Worm (Caenorhabditis elegans) whole organism, young adult: Measurements from ENCODE around the gene ptr-24.

Source experiments
- C17E4.6 ChIP-seq: fragments of 200-800 bp; sonication (Bioruptor generic); IDR thresholded peaks from 2 replicates; pipeline ENCODE4 v1.3.6; 2022; ENCODE audit warnings: missing genetic modification reagents, missing genetic modification characterization, missing compliant biosample characterization
- D2030.7 ChIP-seq: fragments of 200-800 bp; sonication (Bioruptor generic); IDR thresholded peaks from 2 replicates; pipeline ENCODE4 v1.3.6; 2022; ENCODE audit warnings: missing genetic modification reagents, missing genetic modification characterization, missing compliant biosample characterization
- F22D6.2 ChIP-seq: sonication (generic microtip); optimal IDR thresholded peaks from 2 replicates; lab custom pipeline; 2016; ENCODE audit warnings: mild to moderate bottlenecking, missing genetic modification characterization, missing compliant biosample characterization
- F23B12.7 ChIP-seq: sonication (generic microtip); optimal IDR thresholded peaks from 2 replicates; lab custom pipeline; 2017; ENCODE audit warnings: missing genetic modification characterization, mild to moderate bottlenecking, missing compliant biosample characterization, antibody characterized with exemption, moderate library complexity; ENCODE audit not compliant: insufficient read depth
- F33H1.4 ChIP-seq: fragments of 200-800 bp; sonication (Bioruptor generic); IDR thresholded peaks from 2 replicates; pipeline ENCODE4 v1.3.6; 2022; ENCODE audit warnings: missing genetic modification reagents, missing genetic modification characterization, missing compliant biosample characterization
- F52B5.7 ChIP-seq: sonication (generic microtip); optimal IDR thresholded peaks from 2 replicates; lab custom pipeline; 2016; ENCODE audit warnings: mild to moderate bottlenecking, missing genetic modification characterization, missing compliant biosample characterization
- F55B11.4 ChIP-seq: sonication (generic microtip); optimal IDR thresholded peaks from 2 replicates; lab custom pipeline; 2016; ENCODE audit warnings: missing compliant biosample characterization, missing genetic modification characterization, borderline replicate concordance; ENCODE audit not compliant: insufficient read depth
- K11D2.4 ChIP-seq: fragments of 200-800 bp; sonication (Bioruptor generic); IDR thresholded peaks from 2 replicates; pipeline ENCODE4 v1.3.6; 2022; ENCODE audit warnings: missing genetic modification reagents, missing genetic modification characterization, missing compliant biosample characterization
- K12H6.12 ChIP-seq: fragments of 200-800 bp; sonication (Bioruptor generic); optimal IDR thresholded peaks from 2 replicates; lab custom pipeline; 2018; ENCODE audit warnings: mild to moderate bottlenecking, missing genetic modification characterization, missing compliant biosample characterization
- T07F8.4 ChIP-seq: sonication (generic microtip); optimal IDR thresholded peaks from 2 replicates; lab custom pipeline; 2016; ENCODE audit warnings: mild to moderate bottlenecking, missing genetic modification characterization, moderate library complexity, missing compliant biosample characterization
- Y53F4B.3 ChIP-seq: fragments of 200-800 bp; sonication (Bioruptor generic); IDR thresholded peaks from 2 replicates; pipeline ENCODE4 v1.3.6; 2022; ENCODE audit warnings: missing genetic modification reagents, missing genetic modification characterization, missing compliant biosample characterization
- Y56A3A.18 ChIP-seq: fragments of 200-800 bp; sonication (Bioruptor generic); IDR thresholded peaks from 2 replicates; pipeline ENCODE4 v1.3.6; 2022; ENCODE audit warnings: missing genetic modification reagents, missing genetic modification characterization, missing compliant biosample characterization
- Y67H2A.10 ChIP-seq: fragments of 200-800 bp; sonication (Bioruptor generic); conservative IDR thresholded peaks from 2 replicates; pipeline ENCODE4 v1.3.6; 2022; ENCODE audit warnings: missing genetic modification reagents, missing genetic modification characterization, missing compliant biosample characterization
- Y79H2A.3 ChIP-seq: fragments of 200-800 bp; sonication (Bioruptor generic); conservative IDR thresholded peaks from 2 replicates; pipeline ENCODE4 v1.3.6; 2022; ENCODE audit warnings: missing genetic modification reagents, missing genetic modification characterization, missing compliant biosample characterization
- ama-1 ChIP-seq, 3 experiments: fragments of 150-350 bp in 1 of 3; sonication (generic microtip) in 2 of 3; optimal IDR thresholded peaks; 2 replicates each; lab custom pipeline; 2014 to 2018; ENCODE audit warnings: missing biosample characterization in 2 of 3, missing genetic modification characterization in 2 of 3, missing genetic modification reagents in 2 of 3
- attf-3 ChIP-seq: fragments of 200-800 bp; sonication (Bioruptor generic); conservative IDR thresholded peaks from 2 replicates; pipeline ENCODE4 v1.3.6; 2022; ENCODE audit warnings: missing genetic modification reagents, missing genetic modification characterization, missing compliant biosample characterization
- attf-5 ChIP-seq: fragments of 200-800 bp; sonication (Bioruptor generic); optimal IDR thresholded peaks from 2 replicates; lab custom pipeline; 2018; ENCODE audit warnings: mild to moderate bottlenecking, missing genetic modification characterization, missing compliant biosample characterization
- bed-1 ChIP-seq: fragments of 200-800 bp; sonication (Bioruptor generic); IDR thresholded peaks from 2 replicates; pipeline ENCODE4 v1.3.6; 2022; ENCODE audit warnings: missing genetic modification reagents, missing genetic modification characterization, missing compliant biosample characterization
- bed-2 ChIP-seq: fragments of 200-800 bp; sonication (Bioruptor generic); IDR thresholded peaks from 2 replicates; pipeline ENCODE4 v1.3.6; 2022; ENCODE audit warnings: missing genetic modification reagents, missing genetic modification characterization, missing compliant biosample characterization
- ccch-3 ChIP-seq: fragments of 200-800 bp; sonication (Bioruptor generic); optimal IDR thresholded peaks from 2 replicates; lab custom pipeline; 2018; ENCODE audit warnings: mild to moderate bottlenecking, missing genetic modification characterization, missing compliant biosample characterization
- ceh-27 ChIP-seq: fragments of 200-800 bp; sonication (Bioruptor generic); optimal IDR thresholded peaks from 2 replicates; lab custom pipeline; 2018; ENCODE audit warnings: mild to moderate bottlenecking, missing genetic modification characterization, moderate library complexity, missing compliant biosample characterization
- ceh-91 ChIP-seq: fragments of 200-800 bp; sonication (Bioruptor generic); IDR thresholded peaks from 2 replicates; pipeline ENCODE4 v1.3.6; 2022; ENCODE audit warnings: missing genetic modification reagents, missing genetic modification characterization, missing compliant biosample characterization
- dox-1 ChIP-seq: fragments of 200-800 bp; sonication (Bioruptor generic); IDR thresholded peaks from 2 replicates; pipeline ENCODE4 v1.3.6; 2022; ENCODE audit warnings: missing genetic modification reagents, missing genetic modification characterization, missing compliant biosample characterization
- dpl-1 ChIP-seq: fragments of 150-350 bp; optimal IDR thresholded peaks from 2 replicates; lab custom pipeline; 2014; ENCODE audit warnings: missing biosample characterization, missing genetic modification reagents, missing genetic modification characterization
- egrh-3 ChIP-seq: fragments of 200-800 bp; sonication (Bioruptor generic); IDR thresholded peaks from 2 replicates; pipeline ENCODE4 v1.3.6; 2022; ENCODE audit warnings: missing genetic modification reagents, missing genetic modification characterization, missing compliant biosample characterization
- fkh-3 ChIP-seq: sonication (generic microtip); optimal IDR thresholded peaks from 2 replicates; lab custom pipeline; 2016; ENCODE audit warnings: mild to moderate bottlenecking, missing genetic modification characterization, missing compliant biosample characterization
- hlh-12 ChIP-seq: sonication (generic microtip); optimal IDR thresholded peaks from 2 replicates; lab custom pipeline; 2016; ENCODE audit warnings: missing genetic modification characterization, missing compliant biosample characterization
- hmg-20 ChIP-seq: fragments of 200-800 bp; sonication (Bioruptor generic); IDR thresholded peaks from 2 replicates; pipeline ENCODE4 v1.3.6; 2022; ENCODE audit warnings: missing genetic modification reagents, missing genetic modification characterization, missing compliant biosample characterization
- hsf-1 ChIP-seq: fragments of 200-800 bp; sonication (Bioruptor generic); IDR thresholded peaks from 2 replicates; pipeline ENCODE4 v1.3.6; 2022; ENCODE audit warnings: missing genetic modification reagents, missing genetic modification characterization, missing compliant biosample characterization
- lin-26 ChIP-seq: fragments of 200-800 bp; sonication (Bioruptor generic); IDR thresholded peaks from 2 replicates; pipeline ENCODE4 v1.3.6; 2022; ENCODE audit warnings: missing genetic modification reagents, missing genetic modification characterization, missing compliant biosample characterization
- lir-1 ChIP-seq: fragments of 200-800 bp; sonication (Bioruptor generic); conservative IDR thresholded peaks from 2 replicates; pipeline ENCODE4 v1.3.6; 2022; ENCODE audit warnings: missing genetic modification reagents, missing genetic modification characterization, missing compliant biosample characterization
- madf-10 ChIP-seq: sonication (generic microtip); optimal IDR thresholded peaks from 2 replicates; lab custom pipeline; 2016; ENCODE audit warnings: mild to moderate bottlenecking, missing genetic modification characterization, missing compliant biosample characterization
- madf-3 ChIP-seq: fragments of 200-800 bp; sonication (Bioruptor generic); IDR thresholded peaks from 2 replicates; pipeline ENCODE4 v1.3.6; 2022; ENCODE audit warnings: missing genetic modification reagents, missing genetic modification characterization, missing compliant biosample characterization
- nfya-1 ChIP-seq: sonication (generic microtip); optimal IDR thresholded peaks from 2 replicates; lab custom pipeline; 2017; ENCODE audit warnings: antibody characterized with exemption, missing compliant biosample characterization, missing genetic modification characterization, borderline replicate concordance; ENCODE audit not compliant: insufficient read depth
- nfyb-1 ChIP-seq: fragments of 200-800 bp; sonication (Bioruptor generic); IDR thresholded peaks from 2 replicates; pipeline ENCODE4 v1.3.6; 2022; ENCODE audit warnings: missing genetic modification reagents, missing genetic modification characterization, missing compliant biosample characterization
- nhr-179 ChIP-seq: sonication (generic microtip); optimal IDR thresholded peaks from 2 replicates; lab custom pipeline; 2016; ENCODE audit warnings: mild to moderate bottlenecking, missing genetic modification characterization, missing compliant biosample characterization
- nhr-27 ChIP-seq: fragments of 200-800 bp; sonication (Bioruptor generic); optimal IDR thresholded peaks from 2 replicates; lab custom pipeline; 2018; ENCODE audit warnings: mild to moderate bottlenecking, missing genetic modification characterization, moderate library complexity, missing compliant biosample characterization
- repo-1 ChIP-seq: sonication (generic microtip); optimal IDR thresholded peaks from 2 replicates; lab custom pipeline; 2017; ENCODE audit warnings: mild to moderate bottlenecking, missing genetic modification characterization, missing compliant biosample characterization
- sdz-38 ChIP-seq: sonication (generic microtip); optimal IDR thresholded peaks from 2 replicates; lab custom pipeline; 2016; ENCODE audit warnings: missing genotype, missing genetic modification characterization, missing compliant biosample characterization
- sea-2 ChIP-seq: fragments of 200-800 bp; sonication (Bioruptor generic); IDR thresholded peaks from 2 replicates; pipeline ENCODE4 v1.3.6; 2022; ENCODE audit warnings: missing genetic modification characterization, missing compliant biosample characterization
- snpc-1.1 ChIP-seq: sonication (generic microtip); optimal IDR thresholded peaks from 2 replicates; lab custom pipeline; 2017; ENCODE audit warnings: missing genetic modification characterization, mild to moderate bottlenecking, missing compliant biosample characterization, antibody characterized with exemption, moderate library complexity, missing genotype, missing genetic modification reagents; ENCODE audit not compliant: insufficient read depth
- snpc-1.3 ChIP-seq: sonication (generic microtip); optimal IDR thresholded peaks from 2 replicates; lab custom pipeline; 2017; ENCODE audit warnings: missing genetic modification characterization, mild to moderate bottlenecking, missing compliant biosample characterization, antibody characterized with exemption, moderate library complexity, missing genotype, missing genetic modification reagents; ENCODE audit not compliant: insufficient read depth
- somi-1 ChIP-seq: fragments of 200-800 bp; sonication (Bioruptor generic); optimal IDR thresholded peaks from 2 replicates; lab custom pipeline; 2018; ENCODE audit warnings: mild to moderate bottlenecking, missing genetic modification characterization, missing compliant biosample characterization
- sptf-2 ChIP-seq: fragments of 200-800 bp; sonication (Bioruptor generic); optimal IDR thresholded peaks from 2 replicates; lab custom pipeline; 2018; ENCODE audit warnings: mild to moderate bottlenecking, missing genetic modification characterization, missing compliant biosample characterization
- unc-62 ChIP-seq: fragments of 150-350 bp; optimal IDR thresholded peaks from 2 replicates; lab custom pipeline; 2014; ENCODE audit warnings: missing biosample characterization, missing genetic modification reagents, missing genetic modification characterization
- ztf-18 ChIP-seq: sonication (generic microtip); optimal IDR thresholded peaks from 2 replicates; lab custom pipeline; 2016; ENCODE audit warnings: missing genotype, mild to moderate bottlenecking, missing genetic modification characterization, missing compliant biosample characterization
- ztf-6 ChIP-seq: fragments of 200-800 bp; sonication (Bioruptor generic); IDR thresholded peaks from 2 replicates; pipeline ENCODE4 v1.3.6; 2022; ENCODE audit warnings: missing genetic modification reagents, missing genetic modification characterization, missing compliant biosample characterization

The ptr-24 gene

ce11 chrX:13306869-13307446, 30.9 kb upstream of the ptr-24 start:
- TF ChIP-seq ama-1 (optimal IDR thresholded peaks at IDR 0.05; lab: Kevin White, UChicago) (no peak), ama-1 (GFP tag; optimal IDR thresholded peaks at IDR 0.05; lab: Kevin White, UChicago) (peak in 1 of 2 experiments; percentile 91), F52B5.7 (peak; percentile 94), F33H1.4 (GFP tag; lab: Robert Waterston, UW) (no peak), K12H6.12 (tag; lab: Kevin White, UChicago) (peak; percentile 85), snpc-1.3 (peak; percentile 91), unc-62 (GFP tag; lab: Kevin White, UChicago) (no peak), somi-1 (peak; percentile 83), ceh-27 (GFP tag; lab: Kevin White, UChicago) (peak; percentile 85), ccch-3 (GFP tag; lab: Kevin White, UChicago) (peak; percentile 52), nhr-179 (tag; lab: Kevin White, UChicago) (peak; percentile 55), attf-3 (GFP tag; lab: Robert Waterston, UW) (peak; percentile 61; the same call in 1 of the 2 replicates), ceh-91 (GFP tag; lab: Robert Waterston, UW) (no peak), bed-1 (GFP tag; lab: Robert Waterston, UW) (0 out of 2 replicates have a peak, but pooled peaks have one; percentile 66), Y79H2A.3 (GFP tag; lab: Robert Waterston, UW) (0 out of 2 replicates have a peak, but pooled peaks have one; percentile 34), hmg-20 (GFP tag; lab: Robert Waterston, UW) (peak; percentile 89), Y53F4B.3 (peak; percentile 65), nfya-1 (no peak), nfyb-1 (GFP tag; lab: Robert Waterston, UW) (peak; percentile 92), hsf-1 (no peak), lin-26 (GFP tag; lab: Robert Waterston, UW) (peak; percentile 97), F22D6.2 (tag; lab: Kevin White, UChicago) (peak; percentile 73), bed-2 (GFP tag; lab: Robert Waterston, UW) (peak; percentile 57; the same call in 1 of the 2 replicates), F55B11.4 (tag; lab: Kevin White, UChicago) (peak; percentile 10), madf-10 (tag; lab: Kevin White, UChicago) (peak; percentile 89), ztf-18 (tag; lab: Kevin White, UChicago) (peak; percentile 77), hlh-12 (tag; lab: Kevin White, UChicago) (peak; percentile 89), sptf-2 (peak; percentile 90), sea-2 (GFP tag; lab: Robert Waterston, UW) (no peak), sdz-38 (tag; lab: Kevin White, UChicago) (no peak), nhr-27 (tag; lab: Kevin White, UChicago) (peak; percentile 86), repo-1 (tag; lab: Kevin White, UChicago) (no peak), lir-1 (GFP tag; lab: Robert Waterston, UW) (no peak), dpl-1 (peak; percentile 12), snpc-1.1 (tag; lab: Kevin White, UChicago) (peak; percentile 81), T07F8.4 (tag; lab: Kevin White, UChicago) (peak; percentile 89), D2030.7 (GFP tag; lab: Robert Waterston, UW) (peak; percentile 90), madf-3 (GFP tag; lab: Robert Waterston, UW) (no peak; the same call in 1 of the 2 replicates), Y67H2A.10 (GFP tag; lab: Robert Waterston, UW) (no peak), C17E4.6 (GFP tag; lab: Robert Waterston, UW) (0 out of 2 replicates have a peak, but pooled peaks have one; percentile 67), egrh-3 (GFP tag; lab: Robert Waterston, UW) (peak; percentile 31; the same call in 1 of the 2 replicates), fkh-3 (tag; lab: Kevin White, UChicago) (peak; percentile 95), ztf-6 (no peak), K11D2.4 (GFP tag; lab: Robert Waterston, UW) (peak; percentile 82), F23B12.7 (tag; lab: Kevin White, UChicago) (peak; percentile 91), dox-1 (GFP tag; lab: Robert Waterston, UW) (peak; percentile 89; the same call in 1 of the 2 replicates), Y56A3A.18 (GFP tag; lab: Robert Waterston, UW) (peak; percentile 95), attf-5 (GFP tag; lab: Kevin White, UChicago) (peak; percentile 81)
